Fruit fly (Drosophila melanogaster): ENCODE data around the gene CG34393.

The CG34393 gene

dm6 chr2L:3159144-3160000 lies 40.9 kb downstream of the CG34393 start, which contains the start of the genes Mad and gkt (continued):
- peak; percentile 64 for TF ChIP-seq CG3995 (GFP tag; optimal IDR thresholded peaks at IDR 0.05)
- peak; percentile 17 for TF ChIP-seq sqz (GFP tag; optimal IDR thresholded peaks at IDR 0.05)
- no peak for TF ChIP-seq CG12155 (GFP tag; optimal IDR thresholded peaks at IDR 0.05)
- TF ChIP-seq CG17186 (GFP tag; optimal IDR thresholded peaks at IDR 0.05) = peak; percentile 16
- peak in 1 of 2 experiments; percentile 75 for TF ChIP-seq eve (GFP tag; optimal IDR thresholded peaks at IDR 0.05)
- TF ChIP-seq unc-4 (GFP tag; IDR thresholded peaks at IDR 0.05; ENCODE audit: partially characterized antibody) = peak; percentile 51
- no peak for TF ChIP-seq Hr39 (optimal IDR thresholded peaks at IDR 0.05)
- TF ChIP-seq sna (GFP tag; IDR thresholded peaks at IDR 0.05; ENCODE audit: partially characterized antibody) = 0 out of 2 replicates have a peak, but pooled peaks have one; percentile 30
- no peak for TF ChIP-seq rib (GFP tag; IDR thresholded peaks at IDR 0.05)
- TF ChIP-seq pzg (GFP tag; optimal IDR thresholded peaks at IDR 0.05) = peak; percentile 37
- peak; percentile 27; the same call in 1 of the 3 replicates for TF ChIP-seq CG34224 (GFP tag; IDR thresholded peaks at IDR 0.05; ENCODE audit: partially characterized antibody)
- TF ChIP-seq Dll (GFP tag; IDR thresholded peaks at IDR 0.05; ENCODE audit: partially characterized antibody) = peak; percentile 75
- TF ChIP-seq MESR4 (GFP tag; optimal IDR thresholded peaks at IDR 0.05) = peak; percentile 87
- no peak for TF ChIP-seq CG18262 (tag; optimal IDR thresholded peaks at IDR 0.05)
- peak; percentile 51; the same call in 2 of the 3 replicates for TF ChIP-seq CG6791 (GFP tag; IDR thresholded peaks at IDR 0.05; ENCODE audit: partially characterized antibody)
- peak; percentile 96 for TF ChIP-seq CG17385 (GFP tag; optimal IDR thresholded peaks at IDR 0.05)
- TF ChIP-seq Bgb (GFP tag; IDR thresholded peaks at IDR 0.05; ENCODE audit: partially characterized antibody) = peak; percentile 19; the same call in 1 of the 2 replicates
- TF ChIP-seq Eip74EF (GFP tag; optimal IDR thresholded peaks at IDR 0.05) = no peak
- peak; percentile 65 for TF ChIP-seq CG16813 (GFP tag; IDR thresholded peaks at IDR 0.05; ENCODE audit: partially characterized antibody)
- TF ChIP-seq CG30403 (GFP tag; optimal IDR thresholded peaks at IDR 0.05) = no peak
- 0 out of 2 replicates have a peak, but pooled peaks have one; percentile 11 for TF ChIP-seq Dref (GFP tag; IDR thresholded peaks at IDR 0.05)
- no peak for TF ChIP-seq CG16863 (GFP tag; optimal IDR thresholded peaks at IDR 0.05)
- TF ChIP-seq CG12219 (GFP tag; optimal IDR thresholded peaks at IDR 0.05) = no peak

dm6 chr2L:3158260-3159072 lies 41.8 kb downstream of the CG34393 start:
- TF ChIP-seq pfk (GFP tag; optimal IDR thresholded peaks at IDR 0.05) (no peak), lilli (GFP tag; optimal IDR thresholded peaks at IDR 0.05) (peak; percentile 19), jumu (GFP tag; optimal IDR thresholded peaks at IDR 0.05) (peak; percentile 5), salm (tag; optimal IDR thresholded peaks at IDR 0.05) (peak; percentile 11), da (GFP tag; optimal IDR thresholded peaks at IDR 0.05) (no peak), stc (GFP tag; IDR thresholded peaks at IDR 0.05) (peak; percentile 17; the same call in 1 of the 2 replicates), CG5953 (GFP tag; IDR thresholded peaks at IDR 0.05) (no peak), fu2 (GFP tag; optimal IDR thresholded peaks at IDR 0.05) (no peak), CG3407 (GFP tag; optimal IDR thresholded peaks at IDR 0.05) (peak; percentile 25), ci (GFP tag; IDR thresholded peaks at IDR 0.05) (peak; percentile 61), dmrt99B (tag; optimal IDR thresholded peaks at IDR 0.05) (no peak), CG8281 (tag; optimal IDR thresholded peaks at IDR 0.05) (peak; percentile 46), chm (GFP tag; IDR thresholded peaks at IDR 0.05) (0 out of 2 replicates have a peak, but pooled peaks have one; percentile 49), CG4854 (GFP tag; optimal IDR thresholded peaks at IDR 0.05) (no peak), nerfin-1 (tag; optimal IDR thresholded peaks at IDR 0.05) (no peak), oc (tag; optimal IDR thresholded peaks at IDR 0.05) (peak; percentile 6), CG6689 (GFP tag; IDR thresholded peaks at IDR 0.05) (peak; percentile 27; the same call in 1 of the 2 replicates), CG7987 (GFP tag; optimal IDR thresholded peaks at IDR 0.05) (peak; percentile 18), sima (GFP tag; optimal IDR thresholded peaks at IDR 0.05) (no peak), otp (GFP tag; IDR thresholded peaks at IDR 0.05) (no peak), bsh (GFP tag; optimal IDR thresholded peaks at IDR 0.05) (peak in 1 of 2 experiments; percentile 36), rib (GFP tag; IDR thresholded peaks at IDR 0.05) (0 out of 2 replicates have a peak, but pooled peaks have one; percentile 16), aop (GFP tag; IDR thresholded peaks at IDR 0.05) (no peak), ssp (GFP tag; IDR thresholded peaks at IDR 0.05) (no peak)

Measured in whole organism, embryonic.